Worm (Caenorhabditis elegans): Measurements from ENCODE around the gene T28D6.7.
A peak's percentile ranks its signal among the peaks of the same experiment; 100 is the strongest.

The T28D6.7 gene

ce11 chrIII:11346383-11346782, at the start of gene T28D6.7:
T28D6.7 (minus strand) TSS chrIII:11346483.
- TF ChIP-seq dao-5 (tag; optimal IDR thresholded peaks at IDR 0.05), result no peak
- TF ChIP-seq him-1 (tag; optimal IDR thresholded peaks at IDR 0.05), result no peak
- no peak for TF ChIP-seq W03F9.2 (tag; optimal IDR thresholded peaks at IDR 0.05)

- TF ChIP-seq him-1 (tag; optimal IDR thresholded peaks at IDR 0.05), result no peak
- no peak for TF ChIP-seq dao-5 (tag; optimal IDR thresholded peaks at IDR 0.05)
- no peak for TF ChIP-seq W03F9.2 (tag; optimal IDR thresholded peaks at IDR 0.05)
These were observed 46.9 kb upstream of the T28D6.7 start, which contains the start of gene nlp-21 for ce11 chrIII:11393162-11393561. nlp-21 (minus strand) TSS chrIII:11393262.

- TF ChIP-seq dao-5 (tag; optimal IDR thresholded peaks at IDR 0.05) (no peak), W03F9.2 (tag; optimal IDR thresholded peaks at IDR 0.05) (no peak), him-1 (tag; optimal IDR thresholded peaks at IDR 0.05) (no peak)
These were observed 46.5 kb upstream of the T28D6.7 start for ce11 chrIII:11392740-11393139.

ce11 chrIII:11391601-11392520, 45.6 kb upstream of the T28D6.7 start:
- TF ChIP-seq dao-5 (tag; optimal IDR thresholded peaks at IDR 0.05), result no peak
- no peak for TF ChIP-seq W03F9.2 (tag; optimal IDR thresholded peaks at IDR 0.05)
- no peak for TF ChIP-seq him-1 (tag; optimal IDR thresholded peaks at IDR 0.05)

ce11 chrIII:11390832-11391231, 44.5 kb upstream of the T28D6.7 start:
- TF ChIP-seq W03F9.2 (tag; optimal IDR thresholded peaks at IDR 0.05) (no peak), him-1 (tag; optimal IDR thresholded peaks at IDR 0.05) (no peak), dao-5 (tag; optimal IDR thresholded peaks at IDR 0.05) (no peak)

ce11 chrIII:11389384-11389783, 43.1 kb upstream of the T28D6.7 start:
- no peak for TF ChIP-seq W03F9.2 (tag; optimal IDR thresholded peaks at IDR 0.05)

ce11 chrIII:11381922-11382321, 35.6 kb upstream of the T28D6.7 start, which contains the start of gene subs-4:
subs-4 (plus strand) TSS chrIII:11382222.
- no peak for TF ChIP-seq dao-5 (tag; optimal IDR thresholded peaks at IDR 0.05)
- no peak for TF ChIP-seq him-1 (tag; optimal IDR thresholded peaks at IDR 0.05)
- no peak for TF ChIP-seq W03F9.2 (tag; optimal IDR thresholded peaks at IDR 0.05)

- no peak for TF ChIP-seq dao-5 (tag; optimal IDR thresholded peaks at IDR 0.05)
These were observed 34.3 kb upstream of the T28D6.7 start for ce11 chrIII:11380555-11380954.

ce11 chrIII:11378910-11379309, 32.6 kb upstream of the T28D6.7 start:
- TF ChIP-seq dao-5 (tag; optimal IDR thresholded peaks at IDR 0.05), result no peak
- TF ChIP-seq W03F9.2 (tag; optimal IDR thresholded peaks at IDR 0.05), result no peak
- no peak for TF ChIP-seq him-1 (tag; optimal IDR thresholded peaks at IDR 0.05)

ce11 chrIII:11378450-11378849, 32.2 kb upstream of the T28D6.7 start:
- no peak for TF ChIP-seq dao-5 (tag; optimal IDR thresholded peaks at IDR 0.05)
- no peak for TF ChIP-seq him-1 (tag; optimal IDR thresholded peaks at IDR 0.05)
- TF ChIP-seq W03F9.2 (tag; optimal IDR thresholded peaks at IDR 0.05), result no peak

ce11 chrIII:11377880-11378279, 31.6 kb upstream of the T28D6.7 start, which contains the start of gene dpy-18:
dpy-18 (minus strand) TSS chrIII:11377980.
- TF ChIP-seq dao-5 (tag; optimal IDR thresholded peaks at IDR 0.05), result no peak
- TF ChIP-seq W03F9.2 (tag; optimal IDR thresholded peaks at IDR 0.05), result no peak

ce11 chrIII:11372199-11372938, 26.1 kb upstream of the T28D6.7 start:
- TF ChIP-seq him-1 (tag; optimal IDR thresholded peaks at IDR 0.05) (no peak), dao-5 (tag; optimal IDR thresholded peaks at IDR 0.05) (no peak), W03F9.2 (tag; optimal IDR thresholded peaks at IDR 0.05) (no peak)

ce11 chrIII:11371688-11372087, 25.4 kb upstream of the T28D6.7 start, which contains the start of gene tba-7:
tba-7 (minus strand) TSS chrIII:11371788.
- TF ChIP-seq dao-5 (tag; optimal IDR thresholded peaks at IDR 0.05) (no peak), him-1 (tag; optimal IDR thresholded peaks at IDR 0.05) (no peak), W03F9.2 (tag; optimal IDR thresholded peaks at IDR 0.05) (no peak)

- no peak for TF ChIP-seq dao-5 (tag; optimal IDR thresholded peaks at IDR 0.05)
- peak; percentile 71 for TF ChIP-seq him-1 (tag; optimal IDR thresholded peaks at IDR 0.05)
- no peak for TF ChIP-seq W03F9.2 (tag; optimal IDR thresholded peaks at IDR 0.05)
These were observed 25.0 kb upstream of the T28D6.7 start for ce11 chrIII:11371236-11371635.
